Worm (Caenorhabditis elegans): ENCODE results near the gene acsd-1.

ce11 chrIII:1166388-1166787 is 50.1 kb downstream of the acsd-1 start:
- TF ChIP-seq ref-1 (GFP tag; conservative IDR thresholded peaks at IDR 0.05) (no peak), flt-1 (GFP tag; IDR thresholded peaks at IDR 0.05) (no peak), tab-1 (GFP tag; IDR thresholded peaks at IDR 0.05) (no peak), med-1 (GFP tag; optimal IDR thresholded peaks at IDR 0.05; ENCODE audit: insufficient read depth) (no peak), ztf-23 (GFP tag; IDR thresholded peaks at IDR 0.05) (no peak), T22C8.4 (GFP tag; IDR thresholded peaks at IDR 0.05) (no peak)

All from whole organism, midembryonic.